Fruit fly (Drosophila melanogaster) whole organism, embryonic: ENCODE measurements around the gene Glut1.
A peak's percentile ranks its signal among the peaks of the same experiment; 100 is the strongest.

Experiments
- Ada2b ChIP-seq: fragments of 200-800 bp; sonication (Bioruptor generic); IDR thresholded peaks from 2 replicates; pipeline ENCODE4 v1.3.6; 2022; ENCODE audit warnings: missing biosample characterization, missing genetic modification characterization
- CG11085 ChIP-seq: fragments of 200-800 bp; sonication (Bioruptor generic); IDR thresholded peaks from 2 replicates; pipeline ENCODE4 v1.3.6; 2022; ENCODE audit warnings: missing biosample characterization, missing genetic modification characterization
- CG11247 ChIP-seq: fragments of 200-800 bp; sonication (Bioruptor generic); IDR thresholded peaks from 2 replicates; pipeline ENCODE4 v1.3.6; 2022; ENCODE audit warnings: missing biosample characterization, missing genetic modification characterization
- CG13123 ChIP-seq: fragments of 200-800 bp; sonication (Bioruptor generic); optimal IDR thresholded peaks from 2 replicates; lab custom pipeline; 2016; ENCODE audit warnings: missing biosample characterization, missing genetic modification characterization
- CG13624 ChIP-seq: fragments of 200-800 bp; sonication (Bioruptor generic); optimal IDR thresholded peaks from 2 replicates; lab custom pipeline; 2016; ENCODE audit warnings: missing biosample characterization, missing genetic modification characterization
- CG16813 ChIP-seq: fragments of 200-800 bp; sonication (Bioruptor generic); IDR thresholded peaks from 3 replicates; pipeline ENCODE4 v1.3.6; 2022; ENCODE audit warnings: missing biosample characterization, missing genetic modification characterization; ENCODE audit not compliant: partially characterized antibody
- CG2678 ChIP-seq: fragments of 200-800 bp; sonication (Bioruptor generic); optimal IDR thresholded peaks from 3 replicates; lab custom pipeline; 2019; ENCODE audit warnings: missing biosample characterization, mild to moderate bottlenecking, missing genetic modification characterization, moderate library complexity
- CG2712 ChIP-seq: fragments of 200-800 bp; optimal IDR thresholded peaks from 3 replicates; lab custom pipeline; 2019; ENCODE audit warnings: missing biosample characterization, mild to moderate bottlenecking, missing genetic modification characterization, moderate library complexity
- CG34376 ChIP-seq: fragments of 200-800 bp; sonication (Bioruptor generic); optimal IDR thresholded peaks from 2 replicates; lab custom pipeline; 2018; ENCODE audit warnings: missing biosample characterization, mild to moderate bottlenecking, missing genetic modification characterization
- CG34422 ChIP-seq: fragments of 200-800 bp; sonication (Bioruptor generic); IDR thresholded peaks from 3 replicates; pipeline ENCODE4 v1.3.6; 2022; ENCODE audit warnings: missing biosample characterization, missing genetic modification characterization
- CG3847 ChIP-seq: fragments of 200-800 bp; sonication (Bioruptor generic); IDR thresholded peaks from 2 replicates; pipeline ENCODE4 v1.3.6; 2022; ENCODE audit warnings: missing biosample characterization, missing genetic modification characterization
- CG6175 ChIP-seq: fragments of 200-800 bp; sonication (Bioruptor generic); IDR thresholded peaks from 3 replicates; pipeline ENCODE4 v1.3.6; 2022; ENCODE audit warnings: missing biosample characterization, missing genetic modification characterization
- CG7271 ChIP-seq: fragments of 200-800 bp; sonication (Bioruptor generic); optimal IDR thresholded peaks from 2 replicates; lab custom pipeline; 2018; ENCODE audit warnings: missing biosample characterization, mild to moderate bottlenecking, missing genetic modification characterization, moderate library complexity
- CG7556 ChIP-seq: fragments of 200-800 bp; sonication (Bioruptor generic); optimal IDR thresholded peaks from 2 replicates; lab custom pipeline; 2017; ENCODE audit warnings: missing biosample characterization, mild to moderate bottlenecking, missing genetic modification characterization
- CG8290 ChIP-seq, 3 experiments: fragments of 200-800 bp; sonication (Bioruptor generic); optimal IDR thresholded peaks; 2 replicates each; lab custom pipeline; 2016 to 2019; ENCODE audit warnings: missing biosample characterization in 3 of 3, missing genetic modification characterization in 3 of 3, mild to moderate bottlenecking in 2 of 3, moderate library complexity in 1 of 3
- D ChIP-seq, 2 experiments: fragments of 200-800 bp in 1 of 2; fragments of >200 bp in 1 of 2; sonication (Bioruptor generic) in 1 of 2; optimal IDR thresholded peaks; 2 replicates in 1 of 2; 3 replicates in 1 of 2; lab custom pipeline; 2017; ENCODE audit warnings: mild to moderate bottlenecking in 1 of 2, missing biosample characterization in 1 of 2, missing genetic modification characterization in 1 of 2, missing genetic modification reagents in 1 of 2
- D19A ChIP-seq: fragments of 200-800 bp; optimal IDR thresholded peaks from 3 replicates; lab custom pipeline; 2019; ENCODE audit warnings: missing biosample characterization, mild to moderate bottlenecking, missing genetic modification characterization, moderate library complexity
- E2f2 ChIP-seq: fragments of 200-800 bp; sonication (Bioruptor generic); IDR thresholded peaks from 2 replicates; pipeline ENCODE4 v1.3.6; 2022; ENCODE audit warnings: missing biosample characterization, missing genetic modification characterization
- Ets65A ChIP-seq: fragments of 200-800 bp; sonication (Bioruptor generic); peaks from one replicate; lab custom pipeline; 2016; ENCODE audit warnings: missing biosample characterization, missing genetic modification characterization
- Gug ChIP-seq: fragments of 200-800 bp; sonication (Bioruptor generic); IDR thresholded peaks from 4 replicates; pipeline ENCODE4 v1.3.6; 2022; ENCODE audit warnings: missing biosample characterization, missing genetic modification characterization
- H15 ChIP-seq: fragments of 200-800 bp; sonication (Bioruptor generic); IDR thresholded peaks from 3 replicates; pipeline ENCODE4 v1.3.6; 2022; ENCODE audit warnings: missing biosample characterization, missing genetic modification characterization
- HLH3B ChIP-seq: fragments of 200-800 bp; sonication (Bioruptor generic); IDR thresholded peaks from 2 replicates; pipeline ENCODE4 v1.3.6; 2022; ENCODE audit warnings: missing biosample characterization, missing genetic modification characterization
- Med ChIP-seq: fragments of 200-800 bp; sonication (Bioruptor generic); peaks from one replicate; lab custom pipeline; 2016; ENCODE audit warnings: missing biosample characterization, missing genetic modification characterization, mild to moderate bottlenecking, inconsistent platforms, moderate library complexity
- NK7.1 ChIP-seq: fragments of 200-800 bp; sonication (Bioruptor generic); optimal IDR thresholded peaks from 3 replicates; lab custom pipeline; 2016; ENCODE audit warnings: missing biosample characterization, missing genetic modification characterization
- abd-A ChIP-seq: fragments of 200-800 bp; sonication (Bioruptor generic); optimal IDR thresholded peaks from 3 replicates; lab custom pipeline; 2019; ENCODE audit warnings: missing biosample characterization, mild to moderate bottlenecking, missing genetic modification characterization, moderate library complexity
- dmrt11E ChIP-seq: fragments of 200-800 bp; sonication (Bioruptor generic); optimal IDR thresholded peaks from 3 replicates; lab custom pipeline; 2018; ENCODE audit warnings: missing biosample characterization, mild to moderate bottlenecking, missing genetic modification characterization, moderate library complexity
- jigr1 ChIP-seq: fragments of 200-800 bp; sonication (Bioruptor generic); IDR thresholded peaks from 3 replicates; pipeline ENCODE4 v1.3.6; 2022; ENCODE audit warnings: missing biosample characterization, missing genetic modification characterization
- lab ChIP-seq: fragments of 200-800 bp; sonication (Bioruptor generic); optimal IDR thresholded peaks from 3 replicates; lab custom pipeline; 2017; ENCODE audit warnings: missing biosample characterization, missing genetic modification characterization, mild to moderate bottlenecking, moderate library complexity, missing genetic modification reagents
- lov ChIP-seq, 2 experiments: fragments of 200-800 bp in 1 of 2; fragments of >200 bp in 1 of 2; sonication (Bioruptor generic) in 1 of 2; IDR thresholded peaks in 1 of 2; optimal IDR thresholded peaks in 1 of 2; 2 replicates in 1 of 2; 3 replicates in 1 of 2; pipeline versions ENCODE4 v1.3.6 to Lab custom; 2017 to 2022; ENCODE audit warnings: missing biosample characterization in 1 of 2, missing genetic modification characterization in 1 of 2
- odd ChIP-seq: fragments of 200-800 bp; sonication (Bioruptor generic); optimal IDR thresholded peaks from 2 replicates; lab custom pipeline; 2017; ENCODE audit warnings: missing biosample characterization, mild to moderate bottlenecking, missing genetic modification characterization
- pho ChIP-seq: fragments of 200-800 bp; sonication (Bioruptor generic); optimal IDR thresholded peaks from 2 replicates; lab custom pipeline; 2016; ENCODE audit warnings: missing biosample characterization, missing genetic modification characterization
- pzg ChIP-seq: fragments of 200-800 bp; sonication (Bioruptor generic); optimal IDR thresholded peaks from 3 replicates; lab custom pipeline; 2018; ENCODE audit warnings: missing biosample characterization, mild to moderate bottlenecking, missing genetic modification characterization, moderate library complexity
- ranshi ChIP-seq: fragments of 200-800 bp; sonication (Bioruptor generic); IDR thresholded peaks from 2 replicates; pipeline ENCODE4 v1.3.6; 2022; ENCODE audit warnings: missing biosample characterization, missing genetic modification characterization
- repo ChIP-seq: fragments of 200-800 bp; sonication (Bioruptor generic); optimal IDR thresholded peaks from 2 replicates; lab custom pipeline; 2016; ENCODE audit warnings: missing biosample characterization, missing genetic modification characterization
- sens ChIP-seq: fragments of 200-800 bp; sonication (Bioruptor generic); peaks from one replicate; lab custom pipeline; 2016; ENCODE audit warnings: missing biosample characterization, missing genetic modification characterization
- wek ChIP-seq: fragments of 200-800 bp; sonication (Bioruptor generic); optimal IDR thresholded peaks from 3 replicates; lab custom pipeline; 2018; ENCODE audit warnings: missing biosample characterization, mild to moderate bottlenecking, missing genetic modification characterization, moderate library complexity
- z ChIP-seq: fragments of 200-800 bp; sonication (Bioruptor generic); IDR thresholded peaks from 3 replicates; pipeline ENCODE4 v1.3.6; 2022; ENCODE audit warnings: missing biosample characterization, missing genetic modification characterization

Gene Glut1

DNA sequence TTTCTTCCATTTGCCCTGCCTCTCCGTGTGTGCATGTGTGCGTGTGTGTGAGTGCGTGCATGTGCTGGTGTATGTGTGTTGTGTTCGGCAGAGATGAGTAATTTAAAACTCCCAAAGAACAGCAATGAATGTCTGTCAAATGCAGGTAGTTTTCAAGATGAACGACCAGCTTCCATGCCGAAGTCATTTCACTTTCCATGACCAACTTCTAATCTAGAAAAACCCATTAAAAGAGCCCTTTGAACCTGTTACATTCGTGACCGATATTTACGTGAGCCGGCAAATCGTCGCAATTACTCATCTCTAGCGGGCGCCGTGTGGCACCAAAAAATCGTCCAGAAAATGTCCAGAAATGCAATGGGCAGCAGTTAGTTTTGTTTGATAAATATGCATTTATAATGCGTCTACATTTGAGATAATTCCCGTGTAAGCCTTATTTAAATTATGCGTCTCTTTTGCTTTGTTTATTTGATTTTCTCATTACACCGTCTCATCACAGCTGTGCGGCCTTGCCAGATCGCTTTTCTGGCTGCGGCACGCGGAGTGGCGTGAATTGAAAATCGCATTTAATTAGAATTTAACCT is 41.4 kb upstream of the Glut1 start (continued):
- TF ChIP-seq abd-A (tag; lab: Kevin White, UChicago), result no peak
- peak; percentile 30 for TF ChIP-seq pzg (GFP tag; lab: Kevin White, UChicago)
- TF ChIP-seq Gug, result peak; percentile 54; the same call in 2 of the 4 replicates
- TF ChIP-seq E2f2 (GFP tag; lab: Robert Waterston, UW), result peak; percentile 47; the same call in 1 of the 2 replicates
- peak; percentile 86 for TF ChIP-seq CG16813
- TF ChIP-seq NK7.1 (GFP tag; lab: Kevin White, UChicago), result peak; percentile 26
- TF ChIP-seq CG13123 (GFP tag; lab: Kevin White, UChicago), result no peak
- TF ChIP-seq CG11085 (GFP tag; lab: Robert Waterston, UW), result no peak
- TF ChIP-seq pho (GFP tag; lab: Kevin White, UChicago), result peak; percentile 47
- TF ChIP-seq CG7271 (tag; lab: Kevin White, UChicago), result no peak
- TF ChIP-seq CG6175, result 0 out of 3 replicates have a peak, but pooled peaks have one; percentile 45
- TF ChIP-seq repo, result peak; percentile 10
- peak; percentile 17 for TF ChIP-seq CG8290 (GFP tag; optimal IDR thresholded peaks at IDR 0.05; lab: Kevin White, UChicago)
- peak in 1 of 2 experiments; percentile 21 for TF ChIP-seq CG8290 (tag; optimal IDR thresholded peaks at IDR 0.05; lab: Kevin White, UChicago)
- no peak for TF ChIP-seq dmrt11E
- peak; percentile 66 for TF ChIP-seq CG3847 (GFP tag; lab: Robert Waterston, UW)
- 0 out of 2 replicates have a peak, but pooled peaks have one; percentile 14 for TF ChIP-seq Ada2b (GFP tag; lab: Robert Waterston, UW)
- no peak for TF ChIP-seq jigr1 (GFP tag; lab: Robert Waterston, UW)
- no peak for TF ChIP-seq odd (GFP tag; lab: Kevin White, UChicago)

DNA sequence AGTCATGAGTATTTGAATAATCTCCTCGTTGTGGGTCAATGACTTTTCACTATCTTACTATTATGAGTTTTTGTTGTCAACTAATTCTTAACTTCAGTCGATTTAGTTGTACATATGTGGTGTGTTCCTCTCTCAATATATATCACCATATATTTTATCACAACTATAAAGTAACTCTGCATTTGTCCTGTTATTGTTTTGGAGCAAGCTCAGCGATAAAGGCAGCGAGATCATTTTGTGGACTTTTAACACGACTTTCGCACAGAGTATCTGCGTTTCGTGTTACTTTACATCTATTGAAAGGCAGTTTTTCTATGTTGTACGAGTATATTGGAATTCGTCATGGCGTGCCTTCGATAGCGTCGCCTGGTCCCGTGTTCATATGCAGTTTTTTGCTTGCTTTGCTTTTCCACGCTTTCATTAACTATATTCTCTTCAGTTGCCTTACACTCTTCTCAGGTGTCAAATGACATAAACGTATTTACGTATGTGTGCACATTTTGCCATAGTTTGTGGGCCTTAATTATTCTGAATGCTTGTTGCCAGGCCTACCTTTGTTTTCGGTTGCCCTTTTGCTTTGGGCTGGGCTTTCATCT is 38.4 kb upstream of the Glut1 start:
- TF ChIP-seq D19A (tag; lab: Kevin White, UChicago) (peak; percentile 89), D (optimal IDR thresholded peaks at IDR 0.05; lab: Kevin White, UChicago) (no peak), D (GFP tag; optimal IDR thresholded peaks at IDR 0.05; lab: Kevin White, UChicago) (no peak), CG13624 (GFP tag; lab: Kevin White, UChicago) (no peak), sens (GFP tag; lab: Kevin White, UChicago) (peak; percentile 7)

DNA sequence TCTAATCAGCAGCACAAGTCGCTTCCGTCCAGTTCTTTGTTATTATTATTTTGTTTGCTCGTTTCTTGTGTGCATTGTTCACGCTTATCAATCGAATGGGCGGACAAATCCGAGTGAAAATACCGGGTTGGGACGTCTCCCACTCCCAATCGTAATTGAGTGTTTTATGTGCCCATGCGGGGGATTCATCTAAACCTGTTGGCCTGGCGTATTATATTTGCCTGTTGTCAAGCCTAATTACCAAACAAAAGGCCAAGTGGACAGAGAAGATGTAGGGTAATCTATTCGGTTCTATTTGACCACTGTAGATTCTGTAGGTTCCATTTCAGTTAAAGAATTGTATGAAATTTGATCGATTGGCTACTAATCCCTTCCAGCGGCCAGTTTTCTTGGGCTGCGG is 37.8 kb upstream of the Glut1 start:
- peak; percentile 49 for TF ChIP-seq Med (GFP tag; lab: Kevin White, UChicago)
- TF ChIP-seq CG11247, result no peak
- TF ChIP-seq Ets65A (GFP tag; lab: Kevin White, UChicago), result peak; percentile 88
- TF ChIP-seq sens (GFP tag; lab: Kevin White, UChicago), result peak; percentile 56
- TF ChIP-seq CG2678 (tag; lab: Kevin White, UChicago), result no peak
- TF ChIP-seq lov (optimal IDR thresholded peaks at IDR 0.05; lab: Kevin White, UChicago), result no peak
- no peak for TF ChIP-seq lov (GFP tag; IDR thresholded peaks at IDR 0.05; lab: Robert Waterston, UW)
- TF ChIP-seq CG2712 (tag; lab: Kevin White, UChicago), result no peak
- TF ChIP-seq z (GFP tag; lab: Robert Waterston, UW), result 0 out of 3 replicates have a peak, but pooled peaks have one; percentile 48
- TF ChIP-seq CG34376 (GFP tag; lab: Kevin White, UChicago), result no peak
- peak; percentile 44 for TF ChIP-seq lab
- peak; percentile 69 for TF ChIP-seq wek (GFP tag; lab: Kevin White, UChicago)
- peak; percentile 5; the same call in 1 of the 2 replicates for TF ChIP-seq HLH3B (GFP tag; lab: Robert Waterston, UW)
- TF ChIP-seq CG7556 (GFP tag; lab: Kevin White, UChicago), result no peak
- peak; percentile 27; the same call in 1 of the 2 replicates for TF ChIP-seq ranshi
- TF ChIP-seq CG34422 (GFP tag; lab: Robert Waterston, UW), result 0 out of 3 replicates have a peak, but pooled peaks have one; percentile 15
- no peak for TF ChIP-seq H15 (GFP tag; lab: Robert Waterston, UW)
